Worm (Caenorhabditis elegans) whole organism, L4/young adult: ENCODE data around the gene nhr-162.

Experiments used
- W03F9.2 ChIP-seq: fragments of 150-350 bp; optimal IDR thresholded peaks from 2 replicates; lab custom pipeline; 2014; ENCODE audit warnings: missing biosample characterization, missing genetic modification characterization
- dao-5 ChIP-seq: sonication (generic microtip); optimal IDR thresholded peaks from 2 replicates; lab custom pipeline; 2016; ENCODE audit warnings: missing genotype, missing genetic modification characterization, moderate library complexity, missing compliant biosample characterization
- him-1 ChIP-seq: sonication (generic microtip); optimal IDR thresholded peaks from 2 replicates; lab custom pipeline; 2016; ENCODE audit warnings: missing genotype, missing genetic modification reagents, missing genetic modification characterization, missing compliant biosample characterization

Gene nhr-162

DNA sequence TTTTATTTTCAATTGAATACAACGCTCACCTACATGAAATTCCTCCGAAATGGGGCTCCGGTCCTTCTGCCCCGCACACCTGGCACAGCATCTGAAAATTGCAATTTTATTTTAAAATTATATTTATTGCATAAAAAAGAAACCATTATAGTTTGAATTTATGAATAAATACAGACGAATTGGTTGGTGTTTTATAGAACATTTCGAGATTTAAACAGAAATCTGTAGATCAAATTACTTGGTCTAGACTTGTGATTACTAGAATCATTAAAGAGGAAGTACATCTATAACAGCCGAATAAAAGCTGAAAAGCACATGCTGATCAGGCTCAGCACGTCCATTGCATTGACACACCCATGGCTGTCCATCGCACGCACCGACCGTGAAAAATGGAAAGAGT is at the start of gene nhr-162:
Gene nhr-162 (minus strand): TSS at position 101 of the 400 bp plus-strand sequence.
- TF ChIP-seq him-1 (tag; lab: Kevin White, UChicago), result no peak
- no peak for TF ChIP-seq W03F9.2 (tag; lab: Kevin White, UChicago)
- no peak for TF ChIP-seq dao-5

ce11 chrV:7036475-7036874 is 44.8 kb upstream of the nhr-162 start, which contains the start of gene twk-11:
TSS of gene twk-11 (minus strand) at chrV:7036575.
- TF ChIP-seq him-1 (tag; lab: Kevin White, UChicago), result no peak
- no peak for TF ChIP-seq dao-5
- TF ChIP-seq W03F9.2 (tag; lab: Kevin White, UChicago), result no peak

ce11 chrV:7027055-7027454 is 35.4 kb upstream of the nhr-162 start, which contains the start of gene F20A1.6:
TSS of gene F20A1.6 (minus strand) at chrV:7027155.
- TF ChIP-seq him-1 (tag; lab: Kevin White, UChicago) (no peak), dao-5 (no peak), W03F9.2 (tag; lab: Kevin White, UChicago) (no peak)

ce11 chrV:7022981-7023380 is 31.3 kb upstream of the nhr-162 start:
- TF ChIP-seq dao-5, result no peak

DNA sequence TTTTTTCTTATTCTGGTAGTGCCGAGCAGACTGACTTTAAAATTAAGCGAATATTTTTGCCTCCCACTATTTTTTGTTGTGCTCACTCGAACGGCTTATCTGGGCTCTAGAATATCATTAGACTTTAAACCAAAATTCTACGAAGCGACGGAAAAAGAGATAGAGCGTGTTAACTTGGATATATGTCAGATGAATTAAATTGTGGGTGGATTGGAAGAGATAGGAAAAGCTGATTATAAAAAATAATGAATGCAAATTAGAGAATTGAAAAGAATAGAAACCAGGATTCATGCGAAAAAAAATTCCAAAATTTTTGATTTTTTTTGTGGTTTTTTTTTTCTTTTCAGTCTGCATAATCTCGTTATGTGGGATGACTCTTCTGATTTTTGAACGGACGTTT is 30.1 kb upstream of the nhr-162 start, which contains the start of gene F20A1.4:
Gene F20A1.4 (minus strand): TSS at position 101 of the 400 bp plus-strand sequence.
- no peak for TF ChIP-seq W03F9.2 (tag; lab: Kevin White, UChicago)
- no peak for TF ChIP-seq dao-5
- no peak for TF ChIP-seq him-1 (tag; lab: Kevin White, UChicago)

DNA sequence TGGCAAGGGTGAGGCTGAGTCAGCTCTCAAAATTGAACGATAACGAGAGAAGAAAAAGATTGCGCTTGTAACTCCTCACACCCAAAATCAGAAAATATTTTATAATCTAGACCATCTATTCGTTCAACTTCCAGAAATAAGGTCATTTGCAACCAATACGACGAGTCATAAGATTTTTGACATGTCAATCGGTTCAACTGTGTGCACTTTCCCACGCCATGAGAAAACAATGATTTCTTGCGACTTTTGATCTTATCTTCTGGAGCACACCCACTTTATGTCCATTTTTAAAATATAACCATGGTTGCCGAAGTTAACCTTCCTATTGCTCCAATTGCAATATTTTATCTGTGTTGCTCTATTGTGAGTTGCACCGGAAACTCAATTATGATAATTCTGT is 25.4 kb upstream of the nhr-162 start, which contains the start of gene srsx-32:
Gene srsx-32 (plus strand): TSS at position 301 of the 400 bp plus-strand sequence.
- TF ChIP-seq W03F9.2 (tag; lab: Kevin White, UChicago), result no peak

ce11 chrV:7015872-7016271 is 24.2 kb upstream of the nhr-162 start, which contains the start of gene C33G8.13:
TSS of gene C33G8.13 (minus strand) at chrV:7015972.
- no peak for TF ChIP-seq dao-5

DNA sequence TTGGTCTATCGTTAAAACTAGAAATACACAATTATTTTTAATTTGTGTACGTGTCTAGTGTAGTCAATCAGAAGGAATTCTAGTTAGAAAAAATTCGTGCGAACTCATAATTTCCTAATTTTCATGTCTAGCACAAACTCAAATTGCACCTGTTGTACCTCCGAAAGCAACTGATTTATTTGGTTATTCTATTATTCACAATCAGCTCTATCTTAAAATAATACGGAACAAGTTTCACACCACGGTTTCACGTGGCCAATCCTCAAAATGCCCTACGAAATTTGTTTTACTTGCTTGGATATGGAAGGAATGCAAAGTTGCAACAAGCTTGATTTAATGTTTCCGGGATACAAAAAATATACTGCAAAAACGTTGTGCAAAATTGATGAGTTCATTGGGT is 20.9 kb upstream of the nhr-162 start, which contains the start of gene srw-127:
Gene srw-127 (plus strand): TSS at position 301 of the 400 bp plus-strand sequence.
- no peak for TF ChIP-seq W03F9.2 (tag; lab: Kevin White, UChicago)
- no peak for TF ChIP-seq dao-5

DNA sequence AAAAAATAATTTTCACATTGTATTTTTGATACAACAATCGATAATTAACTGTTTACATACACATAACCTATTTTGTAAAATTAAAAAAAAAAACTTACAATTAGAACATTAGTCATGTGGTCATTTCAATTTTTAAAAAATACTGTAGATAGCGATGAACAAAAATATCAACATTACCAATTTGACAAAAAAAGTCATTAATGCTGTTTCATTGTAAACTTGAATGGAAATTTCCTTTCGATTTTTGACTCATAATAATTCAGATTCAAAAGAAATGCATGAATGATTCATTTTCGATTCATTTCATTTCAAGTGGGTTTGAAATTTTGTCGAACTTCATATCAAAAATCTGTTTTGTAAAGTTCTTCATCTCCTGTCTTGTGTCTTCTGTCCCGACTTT is 17.8 kb upstream of the nhr-162 start, which contains the start of gene C33G8.2:
Gene C33G8.2 (plus strand): TSS at position 301 of the 400 bp plus-strand sequence.
- TF ChIP-seq dao-5 (no peak), W03F9.2 (tag; lab: Kevin White, UChicago) (no peak), him-1 (tag; lab: Kevin White, UChicago) (no peak)

ce11 chrV:7007307-7007706 is 15.6 kb upstream of the nhr-162 start, which contains the start of gene drd-10:
TSS of gene drd-10 (plus strand) at chrV:7007607.
- TF ChIP-seq him-1 (tag; lab: Kevin White, UChicago), result no peak
- no peak for TF ChIP-seq W03F9.2 (tag; lab: Kevin White, UChicago)
- TF ChIP-seq dao-5, result no peak

- no peak for TF ChIP-seq him-1 (tag; lab: Kevin White, UChicago)
- TF ChIP-seq dao-5, result no peak
- TF ChIP-seq W03F9.2 (tag; lab: Kevin White, UChicago), result no peak
These were observed 14.3 kb upstream of the nhr-162 start, which contains the start of gene spig-10 for ce11 chrV:7005964-7006363. TSS of gene spig-10 (plus strand) at chrV:7006264.

ce11 chrV:7003850-7004249 is 12.2 kb upstream of the nhr-162 start, which contains the start of gene srab-4:
TSS of gene srab-4 (plus strand) at chrV:7004150.
- no peak for TF ChIP-seq him-1 (tag; lab: Kevin White, UChicago)
- TF ChIP-seq W03F9.2 (tag; lab: Kevin White, UChicago), result no peak
- TF ChIP-seq dao-5, result no peak

DNA sequence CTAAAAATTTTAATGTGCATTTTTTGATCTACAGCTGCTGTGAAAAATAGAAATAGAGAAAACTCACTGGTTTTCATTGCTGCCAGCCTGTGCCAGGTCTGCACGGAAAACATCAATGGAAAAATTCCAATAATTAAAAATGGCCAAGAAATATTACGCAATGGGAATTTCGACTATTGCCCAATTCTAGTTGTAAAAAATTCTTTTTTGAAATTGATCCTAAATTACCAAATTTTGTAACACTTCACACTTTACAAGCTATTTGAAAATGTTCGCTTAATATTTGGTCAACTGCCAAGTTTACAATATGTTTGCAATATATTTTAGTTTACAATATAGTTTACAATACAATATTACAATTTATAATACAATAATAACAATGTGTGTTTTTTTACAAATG is 9.1 kb upstream of the nhr-162 start:
- TF ChIP-seq dao-5 (no peak), him-1 (tag; lab: Kevin White, UChicago) (no peak), W03F9.2 (tag; lab: Kevin White, UChicago) (no peak)

- TF ChIP-seq W03F9.2 (tag; lab: Kevin White, UChicago), result no peak
- no peak for TF ChIP-seq him-1 (tag; lab: Kevin White, UChicago)
- no peak for TF ChIP-seq dao-5
These were observed 6.7 kb upstream of the nhr-162 start, which contains the start of gene nhr-42 for ce11 chrV:6998303-6998884. TSS of gene nhr-42 (plus strand) at chrV:6998819.

ce11 chrV:6997041-6997552 is 5.4 kb upstream of the nhr-162 start, which contains the start of gene nhr-107:
TSS of gene nhr-107 (minus strand) at chrV:6997091.
- TF ChIP-seq W03F9.2 (tag; lab: Kevin White, UChicago) (no peak), dao-5 (no peak), him-1 (tag; lab: Kevin White, UChicago) (no peak)
